Fruit fly (Drosophila melanogaster) Kc167 (cell line): ENCODE data around the gene Cpr.

Experiments used
- Myc ChIP-seq: fragments of >200 bp; optimal IDR thresholded peaks from 2 replicates; lab custom pipeline; 2017; ENCODE audit warnings: missing external identifiers
- Sin3A ChIP-seq: fragments of >200 bp; optimal IDR thresholded peaks from 2 replicates; lab custom pipeline; 2018; ENCODE audit warnings: missing external identifiers
- h ChIP-seq: fragments of >200 bp; optimal IDR thresholded peaks from 3 replicates; lab custom pipeline; 2018; ENCODE audit warnings: missing external identifiers
- insv ChIP-seq: fragments of >200 bp; optimal IDR thresholded peaks from 3 replicates; lab custom pipeline; 2018; ENCODE audit warnings: missing external identifiers
- psq ChIP-seq: fragments of >200 bp; optimal IDR thresholded peaks from 2 replicates; lab custom pipeline; 2017; ENCODE audit warnings: missing external identifiers
- ttk ChIP-seq: sonication (Bioruptor generic); optimal IDR thresholded peaks from 2 replicates; lab custom pipeline; 2017; ENCODE audit warnings: missing external identifiers

The Cpr gene

dm6 chr2L:6360059-6360458, 21.4 kb downstream of the Cpr start:
- TF ChIP-seq h (lab: Kevin White, UChicago) (no peak), psq (lab: Kevin White, UChicago) (no peak), insv (no peak), ttk (lab: Kevin White, UChicago) (no peak), Sin3A (no peak), Myc (lab: Kevin White, UChicago) (no peak)

DNA sequence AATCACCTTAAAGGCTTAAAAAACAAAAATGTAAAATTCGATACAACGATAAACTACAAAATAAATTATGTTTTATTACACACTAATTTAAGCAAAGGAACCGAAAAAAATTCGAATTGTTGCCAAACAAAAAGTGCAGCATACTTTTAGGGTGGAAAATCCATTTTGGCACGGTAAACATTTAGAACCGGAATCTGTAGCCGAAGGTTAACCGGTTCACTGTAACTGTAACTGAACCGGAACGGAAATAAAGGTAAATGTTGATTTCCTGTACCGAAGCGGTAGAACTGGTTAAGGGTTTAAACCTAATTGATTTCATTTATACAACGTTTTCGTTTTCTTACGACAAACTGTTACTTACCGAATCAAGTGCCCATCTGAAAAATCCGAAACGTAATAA, 28.3 kb downstream of the Cpr start:
- TF ChIP-seq Sin3A, result no peak
- TF ChIP-seq Myc (lab: Kevin White, UChicago), result no peak
- no peak for TF ChIP-seq h (lab: Kevin White, UChicago)
- no peak for TF ChIP-seq ttk (lab: Kevin White, UChicago)
- no peak for TF ChIP-seq insv
- TF ChIP-seq psq (lab: Kevin White, UChicago), result no peak

DNA sequence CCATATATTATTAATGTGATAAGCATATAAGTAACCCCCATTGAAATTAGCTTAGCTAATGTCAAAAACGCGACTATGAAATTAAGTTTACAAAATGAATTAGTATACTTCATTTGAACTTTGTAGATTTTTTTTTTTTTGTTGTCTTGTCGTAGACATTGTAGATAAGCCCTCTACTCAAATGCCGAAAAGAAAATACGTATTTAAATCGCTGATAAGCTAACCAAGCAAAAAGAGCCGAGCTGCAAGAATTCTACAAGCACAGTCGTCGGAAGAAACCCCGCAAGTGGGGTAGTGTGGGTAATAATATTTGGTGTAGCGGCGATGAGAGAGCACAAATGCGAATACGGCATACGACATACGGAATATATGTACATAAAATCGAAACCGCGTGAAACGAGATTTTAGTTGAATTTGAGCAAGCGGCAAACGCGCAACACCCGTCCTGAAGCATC, 28.9 kb downstream of the Cpr start, which contains the start of gene Nepl4:
Gene Nepl4 (plus strand): TSS at position 405 of the 455 bp plus-strand sequence.
- TF ChIP-seq Myc (lab: Kevin White, UChicago) (no peak), ttk (lab: Kevin White, UChicago) (no peak), insv (no peak), Sin3A (no peak), psq (lab: Kevin White, UChicago) (no peak), h (lab: Kevin White, UChicago) (no peak)

dm6 chr2L:6369286-6369685, 30.6 kb downstream of the Cpr start:
- peak; percentile 96 for TF ChIP-seq ttk (lab: Kevin White, UChicago)
- TF ChIP-seq insv, result no peak

DNA sequence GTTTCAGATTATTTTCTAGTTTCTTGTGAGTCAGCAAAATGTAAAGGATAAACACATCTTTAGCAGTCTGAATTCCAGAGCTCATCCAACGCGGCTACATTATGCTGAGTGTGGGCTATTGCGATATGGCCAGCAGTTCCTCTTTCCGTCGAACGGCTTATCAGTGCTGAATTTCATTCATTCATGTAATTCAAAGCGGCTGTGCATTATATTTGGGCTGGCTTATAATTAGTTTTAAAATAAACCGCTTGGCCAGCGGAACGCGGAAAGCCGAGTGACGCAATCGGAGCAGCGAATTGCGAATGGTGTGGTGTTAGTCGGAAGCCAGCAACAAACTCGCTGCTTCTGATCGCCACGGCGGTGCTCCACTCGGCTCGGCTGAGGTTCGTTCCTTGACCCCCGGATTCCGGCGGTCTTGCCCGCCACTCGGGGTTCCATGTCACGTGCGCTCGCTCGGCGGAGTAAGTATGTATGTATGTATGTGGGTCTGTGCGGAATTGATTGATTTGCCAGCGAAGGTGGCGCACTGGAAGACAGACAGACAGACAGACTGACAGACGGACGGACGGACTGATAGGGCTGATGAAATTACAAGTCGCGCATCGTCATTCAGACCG, 32.5 kb downstream of the Cpr start:
- no peak for TF ChIP-seq ttk (lab: Kevin White, UChicago)
- no peak for TF ChIP-seq psq (lab: Kevin White, UChicago)
- TF ChIP-seq Sin3A, result no peak
- TF ChIP-seq Myc (lab: Kevin White, UChicago), result no peak
- TF ChIP-seq insv, result no peak
- no peak for TF ChIP-seq h (lab: Kevin White, UChicago)

dm6 chr2L:6372088-6372487, 33.5 kb downstream of the Cpr start, which contains the start of gene slam:
slam (plus strand) TSS chr2L:6372388.
- TF ChIP-seq ttk (lab: Kevin White, UChicago), result no peak
- no peak for TF ChIP-seq insv
- TF ChIP-seq Sin3A, result no peak
- TF ChIP-seq psq (lab: Kevin White, UChicago), result no peak
- no peak for TF ChIP-seq h (lab: Kevin White, UChicago)
- no peak for TF ChIP-seq Myc (lab: Kevin White, UChicago)

DNA sequence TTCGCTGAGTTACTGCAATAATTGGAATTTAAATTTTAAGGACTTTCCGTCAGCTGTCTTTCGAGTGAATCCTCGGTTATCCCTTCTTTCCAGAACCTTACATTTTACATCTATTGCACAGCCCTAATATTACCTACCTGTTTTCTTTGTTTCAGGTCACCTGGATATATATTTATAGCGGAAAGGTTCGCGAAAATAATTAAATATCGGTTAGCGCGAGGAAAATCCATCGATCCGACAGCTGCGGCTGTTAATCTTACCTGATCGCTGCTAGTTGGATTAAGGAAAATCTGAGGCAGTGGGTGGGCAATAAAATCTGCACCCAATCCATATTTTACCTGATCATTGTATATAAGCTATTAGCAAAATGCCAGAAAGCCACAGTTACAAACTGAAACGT, 34.5 kb downstream of the Cpr start:
- no peak for TF ChIP-seq insv
- TF ChIP-seq Myc (lab: Kevin White, UChicago), result no peak
- TF ChIP-seq Sin3A, result no peak
- TF ChIP-seq ttk (lab: Kevin White, UChicago), result no peak

DNA sequence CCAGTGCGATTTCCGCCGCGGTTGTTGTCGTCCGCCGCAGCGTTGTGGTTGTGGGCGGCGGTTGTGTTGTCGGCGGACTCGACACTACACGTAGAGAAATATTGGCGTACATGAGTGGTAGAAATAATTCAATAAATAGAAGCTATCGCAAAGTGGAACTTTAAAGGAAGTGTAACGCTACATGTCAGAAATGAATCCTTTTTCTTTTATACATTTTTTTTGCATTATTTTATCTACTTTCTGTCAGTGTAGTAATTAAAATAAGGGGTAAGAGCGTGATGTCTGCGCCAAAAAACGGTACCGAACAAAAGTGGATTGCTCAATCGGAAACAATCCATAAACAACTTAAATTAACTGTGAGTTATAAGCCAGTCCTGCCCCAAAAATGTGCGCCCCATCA, 40.6 kb downstream of the Cpr start:
- TF ChIP-seq Myc (lab: Kevin White, UChicago) (no peak), Sin3A (no peak), h (lab: Kevin White, UChicago) (no peak), ttk (lab: Kevin White, UChicago) (no peak), insv (no peak), psq (lab: Kevin White, UChicago) (no peak)

dm6 chr2L:6380966-6381365, 42.3 kb downstream of the Cpr start, which contains the start of gene Nepl5:
Nepl5 (plus strand) TSS chr2L:6381266.
- TF ChIP-seq Myc (lab: Kevin White, UChicago) (no peak), Sin3A (no peak), ttk (lab: Kevin White, UChicago) (no peak), insv (no peak), h (lab: Kevin White, UChicago) (no peak), psq (lab: Kevin White, UChicago) (no peak)

DNA sequence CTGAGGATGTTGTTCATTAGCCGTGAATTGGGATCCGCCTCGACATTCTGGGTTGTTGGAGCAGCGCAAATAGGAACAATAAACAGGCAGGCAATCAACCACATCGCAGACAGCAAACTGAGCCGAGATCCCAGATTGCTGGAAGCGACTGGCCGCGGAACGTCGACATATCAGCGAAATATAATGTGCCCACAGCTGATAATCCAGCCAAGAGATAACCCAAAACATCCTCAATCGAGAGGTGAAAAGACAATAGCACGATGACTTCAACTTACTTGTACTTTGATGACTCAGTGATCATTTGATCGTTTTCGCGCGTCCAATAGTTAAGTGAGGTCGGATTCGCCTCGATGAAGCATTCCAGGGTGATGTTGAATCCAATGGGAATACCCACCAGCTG, 46.8 kb downstream of the Cpr start, which contains the start of gene Nepl6:
Gene Nepl6 (minus strand): TSS at position 104 of the 400 bp plus-strand sequence.
- TF ChIP-seq Myc (lab: Kevin White, UChicago) (no peak), ttk (lab: Kevin White, UChicago) (no peak), psq (lab: Kevin White, UChicago) (no peak), h (lab: Kevin White, UChicago) (no peak), insv (no peak), Sin3A (no peak)

DNA sequence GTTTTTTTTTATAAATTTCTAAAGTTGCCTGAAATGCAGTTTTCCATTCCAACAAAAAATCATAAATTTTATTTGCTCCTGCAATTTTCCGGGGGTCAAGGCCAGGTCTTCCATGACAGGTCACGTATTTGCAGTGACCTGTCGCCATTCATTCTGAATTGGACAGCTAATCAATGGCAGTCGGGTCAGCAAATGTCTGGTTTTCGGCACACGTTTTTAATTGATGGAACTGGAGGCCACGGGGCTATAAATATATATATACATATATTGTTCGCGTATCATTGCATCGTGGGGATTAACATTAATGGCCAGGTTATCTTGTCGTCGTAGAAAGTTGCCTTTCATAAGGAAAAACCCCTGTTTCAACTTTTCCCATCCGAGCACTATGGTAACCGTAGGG, 48.4 kb downstream of the Cpr start:
- TF ChIP-seq insv, result no peak
- no peak for TF ChIP-seq ttk (lab: Kevin White, UChicago)
- TF ChIP-seq Myc (lab: Kevin White, UChicago), result no peak
- no peak for TF ChIP-seq psq (lab: Kevin White, UChicago)
- no peak for TF ChIP-seq h (lab: Kevin White, UChicago)
- TF ChIP-seq Sin3A, result no peak

- no peak for TF ChIP-seq psq (lab: Kevin White, UChicago)
- no peak for TF ChIP-seq Sin3A
- no peak for TF ChIP-seq Myc (lab: Kevin White, UChicago)
- no peak for TF ChIP-seq ttk (lab: Kevin White, UChicago)
- no peak for TF ChIP-seq insv
- TF ChIP-seq h (lab: Kevin White, UChicago), result no peak
These were observed 52.8 kb downstream of the Cpr start for dm6 chr2L:6391469-6391868.
